Worm (Caenorhabditis elegans) whole organism, early embryonic: ENCODE data around the gene mig-13.

Source experiments
- B0310.2 ChIP-seq: sonication (generic microtip); optimal IDR thresholded peaks from 2 replicates; lab custom pipeline; 2016; ENCODE audit warnings: mild to moderate bottlenecking, missing genetic modification characterization, missing compliant biosample characterization
- F13C5.2 ChIP-seq: sonication (generic microtip); optimal IDR thresholded peaks from 2 replicates; lab custom pipeline; 2017; ENCODE audit warnings: mild to moderate bottlenecking, missing genetic modification characterization, inconsistent platforms, missing compliant biosample characterization
- aly-1 ChIP-seq: sonication (generic microtip); optimal IDR thresholded peaks from 2 replicates; lab custom pipeline; 2016; ENCODE audit warnings: missing genetic modification characterization, missing compliant biosample characterization
- ama-1 ChIP-seq: fragments of 150-350 bp; optimal IDR thresholded peaks from 2 replicates; lab custom pipeline; 2014
- ceh-13 ChIP-seq: fragments of 200-800 bp; sonication (Bioruptor generic); optimal IDR thresholded peaks from 2 replicates; lab custom pipeline; 2018; ENCODE audit warnings: mild to moderate bottlenecking, missing genetic modification characterization, missing compliant biosample characterization
- ceh-36 ChIP-seq: sonication (generic microtip); optimal IDR thresholded peaks from 2 replicates; lab custom pipeline; 2016; ENCODE audit warnings: missing genetic modification characterization, inconsistent platforms, missing compliant biosample characterization
- ets-7 ChIP-seq: sonication (generic microtip); optimal IDR thresholded peaks from 2 replicates; lab custom pipeline; 2016; ENCODE audit warnings: missing genotype, missing genetic modification characterization, missing compliant biosample characterization
- flt-1 ChIP-seq: fragments of 200-800 bp; sonication (Bioruptor generic); IDR thresholded peaks from 2 replicates; pipeline ENCODE4 v1.3.6; 2022; ENCODE audit warnings: missing genetic modification characterization, missing compliant biosample characterization
- hmbx-1 ChIP-seq: sonication (generic microtip); optimal IDR thresholded peaks from 2 replicates; lab custom pipeline; 2016; ENCODE audit warnings: mild to moderate bottlenecking, missing genetic modification characterization, missing compliant biosample characterization
- hmg-4 ChIP-seq: fragments of 200-800 bp; sonication (Bioruptor generic); optimal IDR thresholded peaks from 2 replicates; lab custom pipeline; 2018; ENCODE audit warnings: mild to moderate bottlenecking, missing genetic modification characterization, missing compliant biosample characterization
- sea-1 ChIP-seq: fragments of 200-800 bp; sonication (Bioruptor generic); conservative IDR thresholded peaks from 2 replicates; pipeline ENCODE4 v1.3.6; 2022; ENCODE audit warnings: missing genetic modification characterization, missing compliant biosample characterization
- tra-4 ChIP-seq: sonication (generic microtip); optimal IDR thresholded peaks from 2 replicates; lab custom pipeline; 2017; ENCODE audit warnings: missing genetic modification characterization, missing compliant biosample characterization

ce11 chrX:4787525-4787924 is 12.4 kb downstream of the mig-13 start:
- TF ChIP-seq ceh-13 (no peak), ama-1 (lab: Kevin White, UChicago) (no peak), ets-7 (tag; lab: Kevin White, UChicago) (no peak), hmg-4 (GFP tag; lab: Kevin White, UChicago) (no peak), B0310.2 (tag; lab: Kevin White, UChicago) (no peak), flt-1 (no peak), aly-1 (tag; lab: Kevin White, UChicago) (no peak), tra-4 (tag; lab: Kevin White, UChicago) (no peak), ceh-36 (no peak), F13C5.2 (tag; lab: Kevin White, UChicago) (no peak), hmbx-1 (tag; lab: Kevin White, UChicago) (no peak), sea-1 (GFP tag; lab: Robert Waterston, UW) (no peak)
